Fruit fly (Drosophila melanogaster): Measurements from ENCODE around the gene Snmp1.
A peak's percentile ranks its signal among the peaks of the same experiment; 100 is the strongest.

DNA sequence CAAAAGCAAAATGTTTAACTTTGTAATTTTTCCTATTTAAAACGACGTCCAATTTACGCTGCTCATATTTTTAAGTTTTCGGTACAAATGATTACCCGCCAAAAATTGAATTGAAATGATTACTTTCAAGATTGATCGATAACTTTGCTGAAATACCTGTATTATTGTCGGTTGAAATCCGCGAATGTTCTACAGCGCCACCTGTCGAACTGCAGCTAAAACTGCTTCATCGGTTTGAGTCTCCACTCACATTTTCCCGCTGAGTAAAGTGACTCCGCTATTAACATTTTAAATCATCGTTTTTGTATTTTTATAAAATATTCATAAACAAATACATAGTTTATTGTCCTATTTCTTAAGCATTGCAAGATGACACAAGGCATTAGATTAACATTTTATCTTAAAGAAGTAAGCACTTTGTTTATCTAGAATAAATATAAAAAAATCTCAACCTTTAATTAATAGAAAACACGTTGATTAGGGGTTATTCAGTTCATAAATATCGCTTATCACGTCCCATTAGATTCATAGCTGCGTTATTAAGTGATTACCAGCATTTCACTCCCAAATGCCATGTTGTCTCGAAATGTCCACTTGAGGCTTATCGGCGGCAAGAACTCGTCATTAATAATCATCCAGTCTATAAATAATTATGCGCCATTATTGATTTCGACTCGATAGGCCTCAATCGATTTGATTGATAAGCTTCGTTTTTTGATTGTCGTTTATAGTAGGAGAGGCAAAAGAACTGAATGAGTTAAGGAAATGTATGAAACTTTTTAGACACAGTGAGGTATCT lies 11.8 kb upstream of the Snmp1 start:
- TF ChIP-seq CTCF (optimal IDR thresholded peaks at IDR 0.05) (peak; percentile 93 to 97), CG8478 (optimal IDR thresholded peaks at IDR 0.05) (no peak)

Data from S2 (cell line).